Fruit fly (Drosophila melanogaster) whole organism, adult: ENCODE measurements around the gene Muc68E.

ENCODE experiments used
- CG12768 ChIP-seq: fragments of 200-800 bp; sonication (Bioruptor generic); optimal IDR thresholded peaks from 2 replicates; lab custom pipeline; 2017; ENCODE audit warnings: missing biosample characterization, missing genetic modification characterization, mild to moderate bottlenecking, moderate library complexity, missing genetic modification reagents
- CG14711 ChIP-seq: fragments of 200-800 bp; sonication (Bioruptor generic); optimal IDR thresholded peaks from 2 replicates; lab custom pipeline; 2018; ENCODE audit warnings: missing biosample characterization, mild to moderate bottlenecking, missing genetic modification characterization, moderate library complexity
- CG1620 ChIP-seq: fragments of 200-800 bp; sonication (Bioruptor generic); optimal IDR thresholded peaks from 2 replicates; lab custom pipeline; 2016; ENCODE audit warnings: missing biosample characterization, missing genetic modification characterization
- CG33017 ChIP-seq: fragments of 200-800 bp; sonication (Bioruptor generic); optimal IDR thresholded peaks from 2 replicates; lab custom pipeline; 2018; ENCODE audit warnings: missing biosample characterization, mild to moderate bottlenecking, missing genetic modification characterization, moderate library complexity
- CG5204 ChIP-seq: fragments of 200-800 bp; sonication (Bioruptor generic); optimal IDR thresholded peaks from 2 replicates; lab custom pipeline; 2016; ENCODE audit warnings: missing biosample characterization, missing genetic modification characterization
- CG7045 ChIP-seq: fragments of 200-800 bp; sonication (Bioruptor generic); optimal IDR thresholded peaks from 2 replicates; lab custom pipeline; 2017; ENCODE audit warnings: missing biosample characterization, mild to moderate bottlenecking, missing genetic modification characterization
- Crg-1 ChIP-seq: fragments of 200-800 bp; sonication (Bioruptor generic); optimal IDR thresholded peaks from 2 replicates; lab custom pipeline; 2016; ENCODE audit warnings: missing biosample characterization, missing genetic modification characterization
- Hr96 ChIP-seq: fragments of 200-800 bp; sonication (Bioruptor generic); optimal IDR thresholded peaks from 2 replicates; lab custom pipeline; 2016; ENCODE audit warnings: missing biosample characterization, missing genetic modification characterization
- bab1 ChIP-seq: fragments of 200-800 bp; sonication (Bioruptor generic); optimal IDR thresholded peaks from 3 replicates; lab custom pipeline; 2019; ENCODE audit warnings: missing biosample characterization, mild to moderate bottlenecking, missing genetic modification characterization, moderate library complexity
- cic ChIP-seq: fragments of 200-800 bp; sonication (Bioruptor generic); optimal IDR thresholded peaks from 2 replicates; lab custom pipeline; 2017; ENCODE audit warnings: missing biosample characterization, mild to moderate bottlenecking, missing genetic modification characterization, moderate library complexity
- ovo ChIP-seq: fragments of 200-800 bp; sonication (Bioruptor generic); optimal IDR thresholded peaks from 2 replicates; lab custom pipeline; 2016; ENCODE audit warnings: missing biosample characterization, missing genetic modification characterization
- pad ChIP-seq: fragments of 200-800 bp; sonication (Bioruptor generic); optimal IDR thresholded peaks from 3 replicates; lab custom pipeline; 2017; ENCODE audit warnings: missing biosample characterization, missing genetic modification characterization, mild to moderate bottlenecking, moderate library complexity, missing genetic modification reagents
- tj ChIP-seq: fragments of 200-800 bp; sonication (Bioruptor generic); optimal IDR thresholded peaks from 3 replicates; lab custom pipeline; 2017; ENCODE audit warnings: missing biosample characterization, mild to moderate bottlenecking, missing genetic modification characterization, moderate library complexity

- TF ChIP-seq tj (no peak), CG33017 (no peak), pad (GFP tag; lab: Kevin White, UChicago) (no peak), CG14711 (tag; lab: Kevin White, UChicago) (no peak), CG1620 (GFP tag; lab: Kevin White, UChicago) (no peak), cic (GFP tag; lab: Kevin White, UChicago) (no peak), CG7045 (GFP tag; lab: Kevin White, UChicago) (no peak), bab1 (GFP tag; lab: Kevin White, UChicago) (no peak), Hr96 (no peak), ovo (GFP tag; lab: Kevin White, UChicago) (no peak), CG5204 (GFP tag; lab: Kevin White, UChicago) (no peak), CG12768 (GFP tag; lab: Kevin White, UChicago) (no peak), Crg-1 (no peak)
Measured at dm6 chr3L:11974605-11975004, 1.8 kb upstream of the Muc68E start, which contains the start of gene CG14125.
